Fruit fly (Drosophila melanogaster) whole organism, embryonic: ENCODE results near the gene CG9130.

Experiments
- Asciz ChIP-seq: fragments of 200-800 bp; sonication (Bioruptor generic); optimal IDR thresholded peaks from 2 replicates; lab custom pipeline; 2017; ENCODE audit warnings: missing biosample characterization, mild to moderate bottlenecking, missing genetic modification characterization, missing genetic modification reagents
- CG9727 ChIP-seq: fragments of 200-800 bp; sonication (Bioruptor generic); optimal IDR thresholded peaks from 3 replicates; lab custom pipeline; 2017; ENCODE audit warnings: missing biosample characterization, mild to moderate bottlenecking, missing genetic modification characterization
- D19B ChIP-seq: fragments of 200-800 bp; sonication (Bioruptor generic); optimal IDR thresholded peaks from 2 replicates; lab custom pipeline; 2017; ENCODE audit warnings: missing biosample characterization, mild to moderate bottlenecking, missing genetic modification characterization
- Dll ChIP-seq: fragments of 200-800 bp; sonication (Bioruptor generic); IDR thresholded peaks from 4 replicates; pipeline ENCODE4 v1.3.6; 2022; ENCODE audit warnings: missing biosample characterization, missing genetic modification characterization; ENCODE audit not compliant: partially characterized antibody
- Lpt ChIP-seq: fragments of >200 bp; optimal IDR thresholded peaks from 2 replicates; lab custom pipeline; 2018; ENCODE audit warnings: missing biosample characterization, missing genetic modification characterization
- Taf1 ChIP-seq: fragments of 200-800 bp; sonication (Bioruptor generic); IDR thresholded peaks from 2 replicates; pipeline ENCODE4 v1.3.6; 2022; ENCODE audit warnings: missing biosample characterization, missing genetic modification characterization
- fd3F ChIP-seq: fragments of 200-800 bp; sonication (Bioruptor generic); optimal IDR thresholded peaks from 2 replicates; lab custom pipeline; 2018; ENCODE audit warnings: missing biosample characterization, mild to moderate bottlenecking, missing genetic modification characterization, moderate library complexity
- fru ChIP-seq: fragments of >200 bp; optimal IDR thresholded peaks from 2 replicates; lab custom pipeline; 2017
- fu2 ChIP-seq: fragments of 200-800 bp; sonication (Bioruptor generic); optimal IDR thresholded peaks from 2 replicates; lab custom pipeline; 2016; ENCODE audit warnings: missing biosample characterization, missing genetic modification characterization
- pita ChIP-seq: fragments of 200-800 bp; sonication (Bioruptor generic); optimal IDR thresholded peaks from 2 replicates; lab custom pipeline; 2017; ENCODE audit warnings: missing biosample characterization, mild to moderate bottlenecking, missing genetic modification characterization
- pnt ChIP-seq: fragments of 200-800 bp; sonication (Bioruptor generic); optimal IDR thresholded peaks from 3 replicates; lab custom pipeline; 2016; ENCODE audit warnings: missing biosample characterization, missing genetic modification characterization
- sob ChIP-seq: fragments of 200-800 bp; sonication (Bioruptor generic); IDR thresholded peaks from 2 replicates; pipeline ENCODE4 v1.3.6; 2022; ENCODE audit warnings: missing biosample characterization, missing genetic modification characterization
- zen ChIP-seq: fragments of 200-800 bp; sonication (Bioruptor generic); optimal IDR thresholded peaks from 3 replicates; lab custom pipeline; 2018; ENCODE audit warnings: missing biosample characterization, mild to moderate bottlenecking, missing genetic modification characterization, moderate library complexity

DNA sequence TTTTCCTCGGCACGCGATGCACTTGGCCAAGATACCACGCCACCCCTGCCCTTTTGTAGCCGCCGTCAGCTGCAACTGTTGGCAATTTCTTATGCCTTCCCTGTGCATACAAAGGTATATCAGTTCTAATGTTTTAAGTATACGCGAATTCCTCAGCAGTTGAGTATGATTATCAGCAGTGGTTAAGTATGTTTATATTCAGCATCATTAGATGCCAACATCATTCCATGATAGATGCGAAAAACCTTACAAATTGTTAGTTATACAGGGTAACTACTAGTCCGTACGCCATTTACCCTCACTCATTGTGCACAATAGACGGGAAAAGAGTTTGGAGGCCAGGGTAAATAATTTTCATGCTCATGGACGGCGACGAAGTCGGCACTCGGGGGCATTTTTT lies 27.9 kb downstream of the CG9130 start:
- TF ChIP-seq Lpt (GFP tag; lab: Kevin White, UChicago): no peak
- no peak for TF ChIP-seq CG9727
- TF ChIP-seq pita: no peak
- TF ChIP-seq Asciz: no peak
- no peak for TF ChIP-seq Dll
- no peak for TF ChIP-seq zen
- TF ChIP-seq sob (GFP tag; lab: Robert Waterston, UW): no peak
- TF ChIP-seq pnt (GFP tag; lab: Kevin White, UChicago): no peak
- no peak for TF ChIP-seq fru
- TF ChIP-seq fd3F (GFP tag; lab: Kevin White, UChicago): no peak
- no peak for TF ChIP-seq fu2 (GFP tag; lab: Kevin White, UChicago)
- no peak for TF ChIP-seq Taf1 (GFP tag; lab: Robert Waterston, UW)
- TF ChIP-seq D19B: no peak
